Fruit fly (Drosophila melanogaster): ENCODE data around the gene CG6813.

dm6 chr3R:11663441-11663840, 37.0 kb upstream of the CG6813 start:
- TF ChIP-seq CG8478 (optimal IDR thresholded peaks at IDR 0.05), result no peak
- no peak for TF ChIP-seq usp (GFP tag; optimal IDR thresholded peaks at IDR 0.05)
- TF ChIP-seq psq (optimal IDR thresholded peaks at IDR 0.05), result no peak
- TF ChIP-seq EcR (GFP tag; optimal IDR thresholded peaks at IDR 0.05), result no peak
- no peak for TF ChIP-seq Dll (optimal IDR thresholded peaks at IDR 0.05)
